Worm (Caenorhabditis elegans) whole organism, L1 larva: ENCODE data around the gene mrpl-37.

Experiments
- C16A3.4 ChIP-seq: fragments of 150-350 bp; optimal IDR thresholded peaks from 2 replicates; lab custom pipeline; 2014; ENCODE audit warnings: missing biosample characterization, missing genetic modification characterization
- F16B12.6 ChIP-seq: fragments of 150-350 bp; optimal IDR thresholded peaks from 2 replicates; lab custom pipeline; 2014; ENCODE audit warnings: missing biosample characterization, missing genetic modification characterization
- aly-2 ChIP-seq: fragments of 150-350 bp; optimal IDR thresholded peaks from 2 replicates; lab custom pipeline; 2014; ENCODE audit warnings: missing biosample characterization, missing genetic modification characterization
- blmp-1 ChIP-seq: fragments of 150-350 bp; optimal IDR thresholded peaks from 2 replicates; lab custom pipeline; 2014; ENCODE audit warnings: missing biosample characterization, missing genetic modification characterization
- ceh-82 ChIP-seq, 3 experiments: fragments of 150-350 bp in 1 of 3; sonication (generic microtip) in 2 of 3; optimal IDR thresholded peaks; 2 replicates each; lab custom pipeline; 2014 to 2017; ENCODE audit warnings: missing biosample characterization in 3 of 3, missing genetic modification characterization in 3 of 3
- ceh-88 ChIP-seq: fragments of 200-800 bp; sonication (Bioruptor generic); IDR thresholded peaks from 2 replicates; pipeline ENCODE4 v1.3.6; 2022; ENCODE audit warnings: missing genetic modification characterization, missing compliant biosample characterization
- dpl-1 ChIP-seq, 3 experiments: fragments of 150-350 bp in 2 of 3; sonication (generic microtip) in 1 of 3; optimal IDR thresholded peaks; 2 replicates each; lab custom pipeline; 2014 to 2017; ENCODE audit warnings: missing biosample characterization in 3 of 3, missing genetic modification characterization in 3 of 3, missing genetic modification reagents in 3 of 3
- dsc-1 ChIP-seq: sonication (generic microtip); optimal IDR thresholded peaks from 2 replicates; lab custom pipeline; 2016; ENCODE audit warnings: mild to moderate bottlenecking, missing genetic modification characterization, missing compliant biosample characterization
- efl-1 ChIP-seq, 4 experiments: fragments of 150-350 bp; optimal IDR thresholded peaks in 3 of 4; peaks in 1 of 4; 1 replicate in 1 of 4; 2 replicates in 3 of 4; lab custom pipeline; 2014; ENCODE audit warnings: missing biosample characterization in 2 of 4, missing genetic modification characterization in 2 of 4, missing genetic modification reagents in 2 of 4
- egl-13 ChIP-seq: sonication (generic microtip); optimal IDR thresholded peaks from 2 replicates; lab custom pipeline; 2016; ENCODE audit warnings: missing genotype, missing genetic modification reagents, missing genetic modification characterization, missing compliant biosample characterization
- elt-2 ChIP-seq: sonication (generic microtip); optimal IDR thresholded peaks from 2 replicates; lab custom pipeline; 2016; ENCODE audit warnings: missing genetic modification characterization, mild to moderate bottlenecking, inconsistent platforms, missing compliant biosample characterization, missing genetic modification reagents
- elt-3 ChIP-seq, 6 experiments: fragments of 150-350 bp in 1 of 6; sonication (generic microtip); optimal IDR thresholded peaks; 2 replicates each; lab custom pipeline; 2017 to 2018; ENCODE audit warnings: missing biosample characterization in 6 of 6, missing genetic modification characterization in 6 of 6, inconsistent platforms in 1 of 6
- fkh-10 ChIP-seq: sonication (generic microtip); optimal IDR thresholded peaks from 2 replicates; lab custom pipeline; 2017; ENCODE audit warnings: missing biosample characterization, missing genetic modification reagents, missing genetic modification characterization
- fkh-8 ChIP-seq: sonication (generic microtip); optimal IDR thresholded peaks from 2 replicates; lab custom pipeline; 2016; ENCODE audit warnings: mild to moderate bottlenecking, missing genetic modification characterization, missing compliant biosample characterization
- isw-1 ChIP-seq: fragments of 200-800 bp; sonication (Bioruptor generic); IDR thresholded peaks from 2 replicates; pipeline ENCODE4 v1.3.6; 2022; ENCODE audit warnings: missing genetic modification characterization, missing compliant biosample characterization
- jun-1 ChIP-seq: fragments of 150-350 bp; optimal IDR thresholded peaks from 2 replicates; lab custom pipeline; 2014; ENCODE audit warnings: missing biosample characterization, missing genetic modification reagents, missing genetic modification characterization
- lin-13 ChIP-seq: fragments of 150-350 bp; optimal IDR thresholded peaks from 2 replicates; lab custom pipeline; 2014; ENCODE audit warnings: missing biosample characterization, missing genetic modification reagents, missing genetic modification characterization
- lin-14 ChIP-seq: fragments of 200-800 bp; sonication (Bioruptor generic); optimal IDR thresholded peaks from 2 replicates; lab custom pipeline; 2018; ENCODE audit warnings: mild to moderate bottlenecking, missing genetic modification characterization, moderate library complexity, missing compliant biosample characterization
- lin-15B ChIP-seq: fragments of 150-350 bp; sonication (generic microtip); optimal IDR thresholded peaks from 3 replicates; lab custom pipeline; 2014; ENCODE audit warnings: missing biosample characterization, missing genetic modification characterization
- lin-35 ChIP-seq, 2 experiments: fragments of 150-350 bp; optimal IDR thresholded peaks; 2 replicates each; lab custom pipeline; 2014; ENCODE audit warnings: missing biosample characterization in 2 of 2, missing genetic modification characterization in 2 of 2, missing genetic modification reagents in 2 of 2
- lsy-2 ChIP-seq, 2 experiments: fragments of 150-350 bp; optimal IDR thresholded peaks; 2 replicates each; lab custom pipeline; 2014; ENCODE audit warnings: missing biosample characterization in 2 of 2, missing genetic modification characterization in 2 of 2
- mab-9 ChIP-seq: fragments of 200-800 bp; sonication (Bioruptor generic); IDR thresholded peaks from 2 replicates; pipeline ENCODE4 v1.3.6; 2022; ENCODE audit warnings: missing genetic modification reagents, missing genetic modification characterization, missing compliant biosample characterization
- mdl-1 ChIP-seq, 2 experiments: fragments of 150-350 bp; optimal IDR thresholded peaks; 2 replicates each; lab custom pipeline; 2014 to 2017; ENCODE audit warnings: missing biosample characterization in 2 of 2, missing genetic modification characterization in 2 of 2, inconsistent platforms in 1 of 2
- mep-1 ChIP-seq: fragments of 150-350 bp; optimal IDR thresholded peaks from 2 replicates; lab custom pipeline; 2014; ENCODE audit warnings: missing biosample characterization, missing genetic modification characterization
- nhr-19 ChIP-seq: fragments of 200-800 bp; sonication (Bioruptor generic); conservative IDR thresholded peaks from 2 replicates; pipeline ENCODE4 v1.3.6; 2022; ENCODE audit warnings: missing genetic modification characterization, missing compliant biosample characterization
- nhr-20 ChIP-seq: sonication (generic microtip); optimal IDR thresholded peaks from 2 replicates; lab custom pipeline; 2016; ENCODE audit warnings: mild to moderate bottlenecking, missing genetic modification characterization, missing compliant biosample characterization
- nhr-71 ChIP-seq: sonication (generic microtip); optimal IDR thresholded peaks from 2 replicates; lab custom pipeline; 2016; ENCODE audit warnings: mild to moderate bottlenecking, missing genetic modification characterization, moderate library complexity, missing compliant biosample characterization
- nhr-77 ChIP-seq: fragments of 150-350 bp; optimal IDR thresholded peaks from 2 replicates; lab custom pipeline; 2014; ENCODE audit warnings: missing biosample characterization, missing genetic modification characterization
- nhr-84 ChIP-seq: sonication (generic microtip); optimal IDR thresholded peaks from 2 replicates; lab custom pipeline; 2017; ENCODE audit warnings: missing biosample characterization, missing genetic modification characterization
- nhr-85 ChIP-seq: sonication (generic microtip); peaks from one replicate; lab custom pipeline; 2016; ENCODE audit warnings: missing genetic modification characterization, inconsistent platforms, missing compliant biosample characterization
- nhr-90 ChIP-seq: sonication (generic microtip); optimal IDR thresholded peaks from 2 replicates; lab custom pipeline; 2016; ENCODE audit warnings: mild to moderate bottlenecking, missing genetic modification characterization, missing compliant biosample characterization; ENCODE audit not compliant: poor library complexity
- pqm-1 ChIP-seq: sonication (generic microtip); optimal IDR thresholded peaks from 3 replicates; lab custom pipeline; 2017; ENCODE audit warnings: missing biosample characterization, missing genetic modification characterization
- skn-1 ChIP-seq: fragments of 150-350 bp; optimal IDR thresholded peaks from 2 replicates; lab custom pipeline; 2014; ENCODE audit warnings: missing biosample characterization, missing genetic modification characterization
- snpc-4 ChIP-seq: fragments of 150-350 bp; optimal IDR thresholded peaks from 2 replicates; lab custom pipeline; 2014; ENCODE audit warnings: missing biosample characterization, missing genetic modification characterization
- snu-23 ChIP-seq: sonication (generic microtip); optimal IDR thresholded peaks from 2 replicates; lab custom pipeline; 2016; ENCODE audit warnings: missing genetic modification characterization, missing compliant biosample characterization
- tbx-2 ChIP-seq: sonication (generic microtip); optimal IDR thresholded peaks from 2 replicates; lab custom pipeline; 2016; ENCODE audit warnings: missing genetic modification characterization, missing compliant biosample characterization
- unc-130 ChIP-seq: fragments of 150-350 bp; optimal IDR thresholded peaks from 2 replicates; lab custom pipeline; 2017; ENCODE audit warnings: missing biosample characterization, missing genetic modification characterization, inconsistent platforms
- xbp-1 ChIP-seq: sonication (generic microtip); optimal IDR thresholded peaks from 2 replicates; lab custom pipeline; 2016; ENCODE audit warnings: missing genetic modification characterization, missing compliant biosample characterization

mrpl-37 gene

DNA sequence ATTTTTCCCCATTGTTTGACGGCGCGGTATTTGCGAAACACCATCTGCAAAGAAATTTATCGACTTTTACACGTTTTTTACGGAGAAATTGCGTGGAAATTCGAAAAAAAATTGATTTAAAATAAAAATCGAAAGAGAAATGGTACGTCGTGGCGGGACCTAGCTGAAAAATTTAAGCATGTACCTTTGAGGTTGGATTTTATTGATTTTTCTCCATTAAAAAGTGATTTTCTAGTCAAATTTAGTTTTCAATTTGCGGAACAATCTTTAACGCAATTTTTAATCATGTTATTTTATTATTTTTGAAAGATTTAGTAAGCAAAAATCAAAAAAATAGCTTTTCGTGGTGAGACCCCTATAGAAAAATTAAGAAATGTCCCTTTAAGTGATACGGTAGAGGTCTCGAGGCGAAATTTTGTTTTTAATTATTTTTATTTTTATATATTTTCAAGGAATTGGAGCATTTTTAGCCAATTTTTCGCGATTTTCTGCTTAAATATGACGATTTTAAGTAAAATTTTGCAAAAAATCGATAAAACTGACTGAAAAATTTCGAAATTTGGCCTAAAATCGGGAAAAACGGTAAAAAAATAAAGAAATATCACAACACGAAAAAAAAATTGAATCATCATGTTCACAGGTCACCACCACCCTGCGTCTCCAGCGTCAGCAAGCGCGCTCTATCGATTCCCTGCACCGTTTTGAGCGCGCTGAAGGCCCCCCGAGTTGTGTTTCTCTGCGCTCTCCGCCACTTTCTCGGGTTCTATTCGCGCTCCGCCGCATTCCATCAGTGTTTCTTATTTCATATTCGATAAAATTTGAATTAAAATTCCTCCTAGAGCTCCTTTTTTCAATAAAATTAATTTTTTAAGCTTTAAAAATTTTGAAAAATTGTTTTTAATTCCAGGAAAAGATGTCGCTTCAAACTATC, at the start of gene mrpl-37, which contains the start of gene lin-38:
Gene mrpl-37 (minus strand): TSS at position 51 of the 931 bp plus-strand sequence.
Gene lin-38 (plus strand): TSS at position 908 of the 931 bp plus-strand sequence.
- TF ChIP-seq lin-15B = peak; percentile 97
- TF ChIP-seq tbx-2 (tag; lab: Kevin White, UChicago) = peak; percentile 54
- TF ChIP-seq ceh-88 (GFP tag; lab: Robert Waterston, UW) = peak; percentile 38; the same call in 1 of the 2 replicates
- TF ChIP-seq lin-13 = peak; percentile 65
- peak; percentile 60 to 85 for TF ChIP-seq lsy-2 (tag; optimal IDR thresholded peaks at IDR 0.05; lab: Kevin White, UChicago)
- TF ChIP-seq fkh-8 (tag; lab: Kevin White, UChicago) = peak; percentile 75
- no peak for TF ChIP-seq aly-2 (tag; lab: Kevin White, UChicago)
- peak; percentile 78 for TF ChIP-seq C16A3.4 (tag; lab: Kevin White, UChicago)
- no peak for TF ChIP-seq nhr-84 (tag; lab: Kevin White, UChicago)
- TF ChIP-seq nhr-77 (tag; lab: Kevin White, UChicago) = peak; percentile 91
- TF ChIP-seq fkh-10 (GFP tag; lab: Kevin White, UChicago) = no peak
- TF ChIP-seq nhr-90 (tag; lab: Kevin White, UChicago) = peak; percentile 9
- TF ChIP-seq elt-2 (tag; lab: Kevin White, UChicago) = no peak
- TF ChIP-seq dpl-1 (GFP tag; optimal IDR thresholded peaks at IDR 0.05; lab: Kevin White, UChicago) = peak; percentile 58 to 77 (median 69)
- peak in 1 of 6 experiments; percentile 27 for TF ChIP-seq elt-3 (tag; optimal IDR thresholded peaks at IDR 0.05; lab: Kevin White, UChicago)
- peak; percentile 84 for TF ChIP-seq skn-1 (tag; lab: Kevin White, UChicago)
- peak; percentile 32; the same call in 1 of the 2 replicates for TF ChIP-seq isw-1 (GFP tag; lab: Robert Waterston, UW)
- peak; percentile 48 for TF ChIP-seq snpc-4 (tag; lab: Kevin White, UChicago)
- TF ChIP-seq pqm-1 (tag; lab: Kevin White, UChicago) = no peak
- peak; percentile 56 for TF ChIP-seq mep-1 (tag; lab: Kevin White, UChicago)
- peak; percentile 54 for TF ChIP-seq xbp-1 (tag; lab: Kevin White, UChicago)
- TF ChIP-seq jun-1 = peak; percentile 28
- no peak for TF ChIP-seq dsc-1 (tag; lab: Kevin White, UChicago)
- TF ChIP-seq F16B12.6 (tag; lab: Kevin White, UChicago) = peak; percentile 63
- peak; percentile 53 for TF ChIP-seq nhr-19
- TF ChIP-seq unc-130 = peak; percentile 60
- TF ChIP-seq mdl-1 (tag; optimal IDR thresholded peaks at IDR 0.05; lab: Kevin White, UChicago) = peak in 1 of 2 experiments; percentile 49
- TF ChIP-seq blmp-1 (tag; lab: Kevin White, UChicago) = peak; percentile 23
- TF ChIP-seq snu-23 = peak; percentile 78
- TF ChIP-seq ceh-82 (tag; optimal IDR thresholded peaks at IDR 0.05; lab: Kevin White, UChicago) = peak in 2 of 3 experiments; percentile 10 to 81
- TF ChIP-seq egl-13 = peak; percentile 35
- no peak for TF ChIP-seq nhr-71 (tag; lab: Kevin White, UChicago)
- peak; percentile 80 to 83 for TF ChIP-seq lin-35 (GFP tag; optimal IDR thresholded peaks at IDR 0.05; lab: Kevin White, UChicago)
- no peak for TF ChIP-seq nhr-20 (tag; lab: Kevin White, UChicago)
- no peak for TF ChIP-seq mab-9 (GFP tag; lab: Robert Waterston, UW)
- peak; percentile 75 to 87 for TF ChIP-seq efl-1 (optimal IDR thresholded peaks at IDR 0.05; lab: Kevin White, UChicago)
- TF ChIP-seq efl-1 (GFP tag; optimal IDR thresholded peaks at IDR 0.05 in 1 of 2; lab: Kevin White, UChicago) = peak; percentile 75 to 95
- TF ChIP-seq nhr-85 (tag; lab: Kevin White, UChicago) = peak; percentile 41

DNA sequence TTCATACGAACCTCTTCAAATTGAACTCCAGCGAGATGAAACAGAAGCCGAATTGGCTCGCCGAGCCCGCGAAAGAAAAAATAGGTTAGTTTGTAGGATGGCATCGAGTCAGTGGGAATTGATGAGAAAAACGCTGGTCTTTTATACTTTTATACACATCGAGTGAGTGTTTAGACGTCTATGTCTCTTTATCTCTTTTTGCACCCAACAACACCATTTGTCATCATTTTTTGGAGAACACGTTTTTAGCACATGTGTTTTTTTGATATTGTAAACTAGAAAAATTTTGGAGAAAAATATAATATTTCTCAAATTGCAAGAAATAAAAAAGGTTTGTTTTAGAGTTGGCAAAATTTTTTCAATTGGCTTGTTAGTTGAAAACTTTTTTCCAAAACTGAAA, 49.5 kb upstream of the mrpl-37 start, which contains the start of gene gst-16:
Gene gst-16 (minus strand): TSS at position 111 of the 400 bp plus-strand sequence.
- no peak for TF ChIP-seq efl-1 (optimal IDR thresholded peaks at IDR 0.05; lab: Kevin White, UChicago)
- TF ChIP-seq efl-1 (GFP tag; optimal IDR thresholded peaks at IDR 0.05 in 1 of 2; lab: Kevin White, UChicago) = peak in 1 of 2 experiments; percentile 82
- TF ChIP-seq isw-1 (GFP tag; lab: Robert Waterston, UW) = no peak
- TF ChIP-seq lin-35 (GFP tag; optimal IDR thresholded peaks at IDR 0.05; lab: Kevin White, UChicago) = no peak
- TF ChIP-seq lin-14 (GFP tag; lab: Kevin White, UChicago) = peak; percentile 9
- peak; percentile 9 for TF ChIP-seq nhr-20 (tag; lab: Kevin White, UChicago)
- peak; percentile 97 for TF ChIP-seq skn-1 (tag; lab: Kevin White, UChicago)
